Fruit fly (Drosophila melanogaster): ENCODE results near the gene Fbp2.

dm6 chr2L:9421312-9421711 is 5.3 kb upstream of the Fbp2 start:
- TF ChIP-seq toe (GFP tag; optimal IDR thresholded peaks at IDR 0.05): no peak
- no peak for TF ChIP-seq CG7101 (tag; optimal IDR thresholded peaks at IDR 0.05)
- no peak for TF ChIP-seq Crg-1 (GFP tag; optimal IDR thresholded peaks at IDR 0.05)
- TF ChIP-seq CG12768 (GFP tag; optimal IDR thresholded peaks at IDR 0.05): no peak
- no peak for TF ChIP-seq ovo (GFP tag; optimal IDR thresholded peaks at IDR 0.05)
- TF ChIP-seq CG33017 (tag; optimal IDR thresholded peaks at IDR 0.05): no peak
